Fruit fly (Drosophila melanogaster) S2 (cell line): ENCODE data around the gene 5-HT7.

Experiments
- CG8478 ChIP-seq: fragments of >200 bp; optimal IDR thresholded peaks from 2 replicates; lab custom pipeline; 2018
- CTCF ChIP-seq, 2 experiments: fragments of >200 bp; optimal IDR thresholded peaks; 2 replicates each; lab custom pipeline; 2018

5-HT7 gene

dm6 chr3R:31035046-31035445, 18.4 kb upstream of the 5-HT7 start, which contains the start of gene CG33773:
Gene CG33773, plus strand, starts transcription at chr3R:31035346.
- TF ChIP-seq CG8478 (lab: Kevin White, UChicago) (no peak), CTCF (optimal IDR thresholded peaks at IDR 0.05; lab: Kevin White, UChicago) (no peak)

DNA sequence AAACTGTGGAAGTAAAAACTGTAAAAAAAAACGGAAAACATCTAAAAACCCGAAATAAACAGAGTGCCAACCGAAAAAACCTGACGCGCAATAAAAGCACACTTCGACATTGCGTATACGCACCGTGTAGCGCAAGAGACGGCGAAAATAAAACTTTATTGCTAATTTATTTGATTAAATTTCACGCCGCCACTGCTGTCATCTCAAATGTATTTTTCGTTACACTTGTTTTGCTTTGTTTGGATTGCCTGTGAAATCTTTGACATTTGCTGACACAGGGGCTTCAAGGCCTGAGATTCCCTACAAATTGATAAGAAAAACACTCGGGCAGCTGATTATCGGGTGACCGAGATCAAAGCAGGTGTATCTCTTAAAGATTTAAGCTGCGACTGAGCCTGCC, 4.1 kb upstream of the 5-HT7 start:
- TF ChIP-seq CG8478 (lab: Kevin White, UChicago), result no peak
- no peak for TF ChIP-seq CTCF (optimal IDR thresholded peaks at IDR 0.05; lab: Kevin White, UChicago)

- TF ChIP-seq CTCF (optimal IDR thresholded peaks at IDR 0.05; lab: Kevin White, UChicago), result no peak
- no peak for TF ChIP-seq CG8478 (lab: Kevin White, UChicago)
These were observed 3.0 kb upstream of the 5-HT7 start for dm6 chr3R:31019662-31020061.

dm6 chr3R:31010086-31010485, 6.6 kb downstream of the 5-HT7 start:
- no peak for TF ChIP-seq CTCF (optimal IDR thresholded peaks at IDR 0.05; lab: Kevin White, UChicago)
- no peak for TF ChIP-seq CG8478 (lab: Kevin White, UChicago)

- TF ChIP-seq CTCF (optimal IDR thresholded peaks at IDR 0.05; lab: Kevin White, UChicago), result no peak
These were observed 10.1 kb downstream of the 5-HT7 start for dm6 chr3R:31006599-31006998.

- TF ChIP-seq CG8478 (lab: Kevin White, UChicago), result no peak
- no peak for TF ChIP-seq CTCF (optimal IDR thresholded peaks at IDR 0.05; lab: Kevin White, UChicago)
These were observed 24.3 kb downstream of the 5-HT7 start, which contains the start of gene CG31007 for dm6 chr3R:30992357-30992756. Gene CG31007, minus strand, starts transcription at chr3R:30992457.

dm6 chr3R:30989948-30990347, 26.7 kb downstream of the 5-HT7 start, which contains the start of gene CG31008:
Gene CG31008, minus strand, starts transcription at chr3R:30990006.
- TF ChIP-seq CG8478 (lab: Kevin White, UChicago) (no peak), CTCF (optimal IDR thresholded peaks at IDR 0.05; lab: Kevin White, UChicago) (peak; percentile 77 to 78)

- TF ChIP-seq CG8478 (lab: Kevin White, UChicago), result no peak
These were observed 52.5 kb downstream of the 5-HT7 start, which contains the start of gene Ctr1C for dm6 chr3R:30964220-30964619. Gene Ctr1C, minus strand, starts transcription at chr3R:30964320.

- TF ChIP-seq CG8478 (lab: Kevin White, UChicago), result no peak
- no peak for TF ChIP-seq CTCF (optimal IDR thresholded peaks at IDR 0.05; lab: Kevin White, UChicago)
These were observed 57.3 kb downstream of the 5-HT7 start, which contains the start of gene CG15548 for dm6 chr3R:30959400-30959799. Gene CG15548, plus strand, starts transcription at chr3R:30959700.

- TF ChIP-seq CTCF (optimal IDR thresholded peaks at IDR 0.05; lab: Kevin White, UChicago) (peak; percentile 77 to 85), CG8478 (lab: Kevin White, UChicago) (no peak)
These were observed 70.3 kb downstream of the 5-HT7 start for dm6 chr3R:30946352-30946751.

dm6 chr3R:30940234-30940633, 76.4 kb downstream of the 5-HT7 start:
- no peak for TF ChIP-seq CTCF (optimal IDR thresholded peaks at IDR 0.05; lab: Kevin White, UChicago)
- no peak for TF ChIP-seq CG8478 (lab: Kevin White, UChicago)

DNA sequence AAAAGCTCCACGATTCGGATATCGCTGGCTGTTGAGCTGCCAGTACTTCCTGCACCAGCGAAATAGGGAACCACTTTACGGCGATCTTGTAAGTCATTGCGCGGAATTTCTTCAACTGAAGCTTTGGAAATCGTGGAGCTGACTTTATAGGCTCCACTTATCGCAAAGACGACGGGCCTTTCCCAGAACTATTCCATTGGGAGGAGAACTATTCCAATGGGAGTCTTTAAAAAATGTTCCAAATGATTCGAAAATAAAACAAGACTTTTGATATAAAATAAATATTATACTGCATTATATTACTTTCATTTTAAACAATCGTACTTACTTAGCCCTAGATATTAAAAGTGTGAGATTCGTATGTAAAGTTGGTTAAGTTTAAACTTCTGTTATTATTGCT, 79.7 kb downstream of the 5-HT7 start, which contains the start of gene CG15550:
TSS of gene CG15550 (minus strand) at position 101 of the 400 bp plus-strand sequence.
- no peak for TF ChIP-seq CTCF (optimal IDR thresholded peaks at IDR 0.05; lab: Kevin White, UChicago)

DNA sequence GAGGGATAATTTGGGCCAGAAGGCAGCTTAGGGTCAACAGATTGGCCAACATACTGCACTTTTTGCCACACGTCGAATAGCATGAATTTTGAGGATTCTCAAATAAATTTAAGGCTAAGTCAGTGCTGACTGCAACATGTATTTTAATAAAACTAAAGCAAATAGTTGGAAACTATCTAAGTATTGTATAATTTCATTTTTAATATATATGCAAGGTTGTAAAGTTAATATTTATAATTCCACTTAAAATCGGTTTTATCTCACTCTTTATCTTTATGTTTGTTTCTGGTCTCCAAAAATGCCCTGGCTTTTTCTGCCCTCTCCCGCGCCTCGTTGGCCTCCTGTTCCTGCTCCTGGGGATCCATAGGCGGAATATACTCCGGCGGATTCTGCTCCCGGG, 80.3 kb downstream of the 5-HT7 start, which contains the start of gene CG15549:
TSS of gene CG15549 (minus strand) at position 101 of the 400 bp plus-strand sequence.
- TF ChIP-seq CTCF (optimal IDR thresholded peaks at IDR 0.05; lab: Kevin White, UChicago) (no peak), CG8478 (lab: Kevin White, UChicago) (no peak)

- no peak for TF ChIP-seq CTCF (optimal IDR thresholded peaks at IDR 0.05; lab: Kevin White, UChicago)
- no peak for TF ChIP-seq CG8478 (lab: Kevin White, UChicago)
These were observed 82.7 kb downstream of the 5-HT7 start for dm6 chr3R:30933894-30934434.

DNA sequence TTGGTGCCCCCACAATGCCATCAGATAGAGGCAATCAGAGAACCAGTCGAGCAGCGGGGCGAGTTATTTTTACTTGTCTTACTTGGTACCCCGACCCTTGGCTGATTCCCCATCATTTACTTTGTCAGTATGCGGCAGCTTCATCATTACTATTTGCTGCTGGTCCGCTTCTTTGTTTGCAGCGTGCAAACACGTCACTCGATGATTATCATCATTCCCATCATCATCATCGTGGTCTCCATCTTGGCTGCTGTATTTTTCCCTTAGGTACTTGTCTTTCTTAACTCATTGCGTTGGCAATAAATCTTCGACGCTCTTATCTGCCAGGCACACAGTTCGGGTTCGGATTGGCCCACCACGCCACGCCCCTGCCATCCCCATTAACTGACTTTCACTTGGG, 84.6 kb downstream of the 5-HT7 start:
- TF ChIP-seq CTCF (optimal IDR thresholded peaks at IDR 0.05; lab: Kevin White, UChicago) (no peak), CG8478 (lab: Kevin White, UChicago) (no peak)

dm6 chr3R:30928634-30929033, 88.0 kb downstream of the 5-HT7 start:
- TF ChIP-seq CG8478 (lab: Kevin White, UChicago), result no peak
- no peak for TF ChIP-seq CTCF (optimal IDR thresholded peaks at IDR 0.05; lab: Kevin White, UChicago)
